Worm (Caenorhabditis elegans): Measurements from ENCODE around the gene sec-23.

DNA sequence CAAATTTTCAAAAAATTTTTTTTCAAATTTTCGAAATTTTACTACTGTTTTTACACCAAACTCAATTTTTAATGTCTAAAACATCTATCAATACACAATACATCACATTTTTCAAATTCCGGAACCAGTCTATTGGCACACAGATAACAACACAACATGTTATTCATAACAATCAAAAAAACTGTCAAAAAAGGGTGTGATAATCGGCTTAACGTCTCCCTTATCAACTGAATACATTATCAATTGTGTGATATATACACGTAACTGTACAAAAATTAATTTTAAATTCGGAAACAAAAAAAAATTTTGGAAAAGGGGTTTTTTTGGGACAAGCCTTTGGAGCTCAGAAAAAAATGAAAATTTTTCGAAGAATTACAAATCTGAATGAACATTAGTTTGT, 16.7 kb upstream of the sec-23 start:
- TF ChIP-seq ces-1 (GFP tag; optimal IDR thresholded peaks at IDR 0.05) (no peak), nhr-12 (tag; optimal IDR thresholded peaks at IDR 0.05) (no peak), sptf-1 (tag; optimal IDR thresholded peaks at IDR 0.05) (no peak), drap-1 (GFP tag; optimal IDR thresholded peaks at IDR 0.05) (no peak), nhr-76 (tag; optimal IDR thresholded peaks at IDR 0.05) (no peak), mls-2 (tag; optimal IDR thresholded peaks at IDR 0.05) (no peak), elt-1 (tag; optimal IDR thresholded peaks at IDR 0.05; ENCODE audit: borderline replicate concordance, insufficient read depth) (no peak), nhr-237 (tag; optimal IDR thresholded peaks at IDR 0.05) (no peak), unc-62 (GFP tag; optimal IDR thresholded peaks at IDR 0.05) (no peak), mab-5 (tag; optimal IDR thresholded peaks at IDR 0.05) (no peak), ztf-11 (tag; optimal IDR thresholded peaks at IDR 0.05) (no peak)

Data from whole organism, mixed stage, embryonic.